Worm (Caenorhabditis elegans): ENCODE measurements around the gene sao-1.

DNA sequence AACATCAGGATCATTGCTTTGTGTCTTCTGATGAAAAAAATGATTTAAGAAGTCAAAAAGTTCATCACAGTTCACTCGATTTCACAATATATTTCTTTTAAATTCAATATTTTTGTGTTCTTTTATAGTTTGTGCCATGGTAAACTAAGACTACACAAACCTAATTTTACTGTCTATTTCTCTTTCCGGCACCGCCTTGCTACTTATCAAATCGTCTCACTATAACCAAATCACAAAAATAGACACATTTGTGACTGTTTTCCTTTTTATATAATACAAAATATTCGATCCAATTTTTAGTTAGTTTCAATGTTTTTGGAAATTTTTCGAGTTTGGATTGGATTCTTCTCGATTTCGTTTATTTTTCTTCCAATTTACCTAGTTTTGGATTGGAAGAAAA, 9.7 kb upstream of the sao-1 start, which contains the start of gene swt-6:
- TF ChIP-seq unc-86 (tag; optimal IDR thresholded peaks at IDR 0.05): no peak
- no peak for TF ChIP-seq unc-42 (tag; optimal IDR thresholded peaks at IDR 0.05)
- TF ChIP-seq mec-3 (tag; optimal IDR thresholded peaks at IDR 0.05; ENCODE audit: borderline replicate concordance): no peak
- TF ChIP-seq ama-1 (optimal IDR thresholded peaks at IDR 0.05): no peak
- no peak for TF ChIP-seq ceh-19 (GFP tag; optimal IDR thresholded peaks at IDR 0.05)
- no peak for TF ChIP-seq hlh-15 (tag; optimal IDR thresholded peaks at IDR 0.05)
- TF ChIP-seq unc-55 (GFP tag; optimal IDR thresholded peaks at IDR 0.05): no peak
- TF ChIP-seq pax-1 (tag; optimal IDR thresholded peaks at IDR 0.05): no peak
- no peak for TF ChIP-seq hlh-6 (tag; optimal IDR thresholded peaks at IDR 0.05)
- no peak for TF ChIP-seq eyg-1 (tag; optimal IDR thresholded peaks at IDR 0.05)
- TF ChIP-seq pqm-1 (tag; optimal IDR thresholded peaks at IDR 0.05): no peak
- TF ChIP-seq pha-4 (tag; optimal IDR thresholded peaks at IDR 0.05): no peak
- no peak for TF ChIP-seq tbx-2 (tag; optimal IDR thresholded peaks at IDR 0.05)
- TF ChIP-seq npax-4 (tag; optimal IDR thresholded peaks at IDR 0.05): no peak

Measured in whole organism, late embryonic.